Fruit fly (Drosophila melanogaster) whole organism, embryonic: ENCODE data around the gene trk.

Source experiments
- CG11247 ChIP-seq: fragments of 200-800 bp; sonication (Bioruptor generic); IDR thresholded peaks from 2 replicates; pipeline ENCODE4 v1.3.6; 2022; ENCODE audit warnings: missing biosample characterization, missing genetic modification characterization
- Hmx ChIP-seq: fragments of 200-800 bp; sonication (Bioruptor generic); optimal IDR thresholded peaks from 2 replicates; lab custom pipeline; 2016; ENCODE audit warnings: missing biosample characterization, missing genetic modification characterization
- Poxn ChIP-seq: fragments of 200-800 bp; sonication (Bioruptor generic); IDR thresholded peaks from 2 replicates; pipeline ENCODE4 v1.3.6; 2022; ENCODE audit warnings: missing biosample characterization, missing genetic modification characterization
- chm ChIP-seq: fragments of 200-800 bp; sonication (Bioruptor generic); IDR thresholded peaks from 2 replicates; pipeline ENCODE4 v1.3.6; 2022; ENCODE audit warnings: missing biosample characterization, missing genetic modification characterization
- eyg ChIP-seq: fragments of 200-800 bp; sonication (Bioruptor generic); optimal IDR thresholded peaks from 3 replicates; lab custom pipeline; 2016; ENCODE audit warnings: missing biosample characterization, missing genetic modification characterization
- sqz ChIP-seq: fragments of 200-800 bp; sonication (Bioruptor generic); optimal IDR thresholded peaks from 3 replicates; lab custom pipeline; 2018; ENCODE audit warnings: missing biosample characterization, mild to moderate bottlenecking, missing genetic modification characterization
- yki ChIP-seq: fragments of >200 bp; optimal IDR thresholded peaks from 3 replicates; lab custom pipeline; 2018

- TF ChIP-seq Poxn (GFP tag; lab: Robert Waterston, UW), result no peak
- no peak for TF ChIP-seq sqz
- no peak for TF ChIP-seq chm (GFP tag; lab: Robert Waterston, UW)
- no peak for TF ChIP-seq CG11247
- TF ChIP-seq Hmx (GFP tag; lab: Kevin White, UChicago), result no peak
- no peak for TF ChIP-seq yki (lab: Kevin White, UChicago)
- TF ChIP-seq eyg (GFP tag; lab: Kevin White, UChicago), result no peak
These were observed 39.7 kb upstream of the trk start for dm6 chr2L:10311822-10312221.
